Worm (Caenorhabditis elegans): Measurements from ENCODE around the gene lect-2.

ce11 chrII:5747312-5747711 lies 43.2 kb upstream of the lect-2 start:
- TF ChIP-seq W03F9.2 (tag; optimal IDR thresholded peaks at IDR 0.05) (no peak), him-1 (tag; optimal IDR thresholded peaks at IDR 0.05) (no peak)
